Worm (Caenorhabditis elegans) whole organism, mixed stage, embryonic: ENCODE data around the gene fmo-1.

Experiments used
- blmp-1 ChIP-seq: fragments of 150-350 bp; optimal IDR thresholded peaks from 2 replicates; lab custom pipeline; 2014; ENCODE audit warnings: missing biosample characterization, missing genetic modification characterization
- ceh-43 ChIP-seq: fragments of 200-800 bp; sonication (Bioruptor generic); optimal IDR thresholded peaks from 2 replicates; lab custom pipeline; 2018; ENCODE audit warnings: mild to moderate bottlenecking, missing genetic modification characterization, moderate library complexity, missing compliant biosample characterization
- nhr-12 ChIP-seq: fragments of 150-350 bp; optimal IDR thresholded peaks from 2 replicates; lab custom pipeline; 2014; ENCODE audit warnings: missing biosample characterization, missing genetic modification characterization
- nhr-237 ChIP-seq: fragments of 150-350 bp; optimal IDR thresholded peaks from 2 replicates; lab custom pipeline; 2014; ENCODE audit warnings: missing biosample characterization, missing genetic modification characterization
- nhr-28 ChIP-seq: fragments of 150-350 bp; optimal IDR thresholded peaks from 2 replicates; lab custom pipeline; 2014; ENCODE audit warnings: missing biosample characterization, missing genetic modification characterization
- nhr-76 ChIP-seq: sonication (generic microtip); optimal IDR thresholded peaks from 2 replicates; lab custom pipeline; 2017; ENCODE audit warnings: missing biosample characterization, missing genetic modification characterization
- snpc-4 ChIP-seq: fragments of 150-350 bp; optimal IDR thresholded peaks from 2 replicates; lab custom pipeline; 2014; ENCODE audit warnings: missing biosample characterization, missing genetic modification characterization
- sptf-1 ChIP-seq: sonication (generic microtip); optimal IDR thresholded peaks from 2 replicates; lab custom pipeline; 2017; ENCODE audit warnings: mild to moderate bottlenecking, missing genetic modification characterization, moderate library complexity, missing compliant biosample characterization
- unc-39 ChIP-seq: fragments of 150-350 bp; optimal IDR thresholded peaks from 2 replicates; lab custom pipeline; 2014; ENCODE audit warnings: missing biosample characterization, missing genetic modification characterization
- unc-62 ChIP-seq: fragments of 150-350 bp; optimal IDR thresholded peaks from 2 replicates; lab custom pipeline; 2014; ENCODE audit warnings: missing biosample characterization, missing genetic modification reagents, missing genetic modification characterization

ce11 chrIV:10666523-10666922 lies 4.9 kb downstream of the fmo-1 start, which contains the start of gene epi-1:
- no peak for TF ChIP-seq ceh-43 (GFP tag; lab: Kevin White, UChicago)
- TF ChIP-seq sptf-1 = no peak
- no peak for TF ChIP-seq nhr-28 (tag; lab: Kevin White, UChicago)
- TF ChIP-seq nhr-12 = no peak
- no peak for TF ChIP-seq unc-62
- TF ChIP-seq snpc-4 = no peak
- TF ChIP-seq unc-39 (tag; lab: Kevin White, UChicago) = no peak
- no peak for TF ChIP-seq nhr-76 (tag; lab: Kevin White, UChicago)
- TF ChIP-seq nhr-237 (tag; lab: Kevin White, UChicago) = no peak
- no peak for TF ChIP-seq blmp-1
